Fruit fly (Drosophila melanogaster) whole organism, pupa: Measurements from ENCODE around the gene Usp5.

Experiments used
- CG10348 ChIP-seq: fragments of 200-800 bp; sonication (Bioruptor generic); IDR thresholded peaks from 2 replicates; pipeline ENCODE4 v1.3.6; 2022; ENCODE audit warnings: missing biosample characterization, missing genetic modification characterization
- CG8159 ChIP-seq: fragments of 200-800 bp; sonication (Bioruptor generic); optimal IDR thresholded peaks from 3 replicates; lab custom pipeline; 2018; ENCODE audit warnings: missing biosample characterization, mild to moderate bottlenecking, missing genetic modification characterization, moderate library complexity
- rn ChIP-seq: fragments of 200-800 bp; sonication (Bioruptor generic); IDR thresholded peaks from 2 replicates; pipeline ENCODE4 v1.3.6; 2022; ENCODE audit warnings: missing biosample characterization, missing genetic modification characterization

dm6 chr3L:3179474-3179873 lies 31.3 kb upstream of the Usp5 start:
- peak; percentile 78 for TF ChIP-seq rn
- peak; percentile 95 for TF ChIP-seq CG8159 (tag; lab: Kevin White, UChicago)
- TF ChIP-seq CG10348 = peak; percentile 19; the same call in 1 of the 2 replicates
